Worm (Caenorhabditis elegans): ENCODE data around the gene C33H5.16.

Gene C33H5.16

DNA sequence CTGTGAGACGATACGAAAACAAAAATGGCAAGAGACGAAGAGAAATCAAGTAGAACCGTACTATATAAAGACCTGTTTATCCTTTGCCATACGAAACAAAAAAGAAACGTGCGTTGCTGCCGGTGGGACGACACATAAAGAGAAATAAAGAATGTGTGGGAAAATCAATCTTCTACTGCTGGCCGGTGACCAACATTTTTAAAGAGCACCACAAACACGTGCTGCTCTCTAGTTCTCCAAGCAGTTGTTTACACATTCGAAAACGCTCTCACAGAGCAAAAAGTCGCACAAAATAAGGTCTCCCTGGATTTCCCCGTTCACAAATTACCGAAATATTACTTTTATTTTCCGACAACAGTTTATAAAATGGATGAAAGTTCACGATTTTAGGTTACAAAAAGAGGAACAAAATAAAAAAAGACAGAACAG, 13.6 kb downstream of the C33H5.16 start, which contains the start of gene imp-3 (continued):
- TF ChIP-seq spr-3 (GFP tag; optimal IDR thresholded peaks at IDR 0.05): peak; percentile 11
- TF ChIP-seq vab-7 (GFP tag; IDR thresholded peaks at IDR 0.05): no peak
- TF ChIP-seq nhr-25 (tag; optimal IDR thresholded peaks at IDR 0.05; ENCODE audit: borderline replicate concordance, insufficient read depth): no peak
- peak; percentile 62 for TF ChIP-seq dve-1 (tag; optimal IDR thresholded peaks at IDR 0.05; ENCODE audit: insufficient read depth)
- peak; percentile 81 for TF ChIP-seq hlh-30 (tag; optimal IDR thresholded peaks at IDR 0.05; ENCODE audit: insufficient read depth)
- TF ChIP-seq snpc-1.2 (GFP tag; IDR thresholded peaks at IDR 0.05): peak; percentile 30; the same call in 1 of the 2 replicates
- TF ChIP-seq lin-13 (GFP tag; optimal IDR thresholded peaks at IDR 0.05): peak; percentile 2
- no peak for TF ChIP-seq fkh-10 (GFP tag; optimal IDR thresholded peaks at IDR 0.05)
- peak; percentile 30 to 83 for TF ChIP-seq lsy-2 (tag; optimal IDR thresholded peaks at IDR 0.05)
- no peak for TF ChIP-seq ceh-44 (GFP tag; IDR thresholded peaks at IDR 0.05)
- peak; percentile 77 for TF ChIP-seq mep-1 (tag; optimal IDR thresholded peaks at IDR 0.05)
- TF ChIP-seq lin-1 (GFP tag; IDR thresholded peaks at IDR 0.05): 0 out of 2 replicates have a peak, but pooled peaks have one; percentile 47
- peak; percentile 35 for TF ChIP-seq nhr-102 (tag; optimal IDR thresholded peaks at IDR 0.05)
- no peak for TF ChIP-seq saeg-2 (GFP tag; IDR thresholded peaks at IDR 0.05)
- TF ChIP-seq nhr-111 (GFP tag; optimal IDR thresholded peaks at IDR 0.05): peak; percentile 40
- TF ChIP-seq madf-5 (GFP tag; IDR thresholded peaks at IDR 0.05): peak in 1 of 2 experiments; percentile 76; a peak in 2 of 4 replicates
- peak; percentile 21 for TF ChIP-seq nhr-6 (tag; optimal IDR thresholded peaks at IDR 0.05)
- no peak for TF ChIP-seq ceh-32 (tag; optimal IDR thresholded peaks at IDR 0.05; ENCODE audit: poor library complexity)
- TF ChIP-seq mdl-1 (tag; optimal IDR thresholded peaks at IDR 0.05): peak; percentile 41 to 88
- TF ChIP-seq Y105C5A.15 (GFP tag; IDR thresholded peaks at IDR 0.05): peak; percentile 66; the same call in 1 of the 2 replicates

DNA sequence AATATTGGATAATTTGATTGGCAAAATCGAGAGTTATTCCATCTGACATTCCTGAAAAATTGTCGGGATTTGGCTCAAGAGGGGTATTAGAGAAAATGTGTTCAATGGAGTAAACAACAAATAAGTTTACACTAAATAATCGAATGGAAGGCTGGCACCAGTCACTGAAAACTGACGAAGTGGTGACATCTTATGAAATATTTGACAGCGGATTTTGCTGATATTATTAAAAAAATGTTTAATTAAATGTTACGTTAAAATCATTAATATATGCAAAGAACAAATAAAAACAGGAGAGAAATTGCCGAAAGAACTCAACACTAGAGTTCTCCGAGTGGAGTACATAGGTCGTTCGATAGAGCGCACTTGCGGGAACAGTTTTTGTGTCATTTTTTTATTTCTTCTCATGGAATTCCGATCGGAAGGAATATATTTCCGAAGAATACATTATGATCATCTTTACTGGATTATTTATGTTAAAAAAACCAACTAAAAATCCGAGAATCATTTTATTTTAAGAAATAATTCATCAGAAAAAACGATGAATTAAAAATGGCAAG, 17.6 kb downstream of the C33H5.16 start, which contains the start of gene tag-322:
Gene tag-322, minus strand, starts transcription at position 51 of the 560 bp plus-strand sequence.
- TF ChIP-seq unc-130 (GFP tag; optimal IDR thresholded peaks at IDR 0.05) (no peak), fos-1 (tag; optimal IDR thresholded peaks at IDR 0.05) (no peak), nhr-6 (tag; optimal IDR thresholded peaks at IDR 0.05) (peak; percentile 31), arid-1 (GFP tag; conservative IDR thresholded peaks at IDR 0.05) (0 out of 2 replicates have a peak, but pooled peaks have one; percentile 32), mes-2 (tag; optimal IDR thresholded peaks at IDR 0.05; ENCODE audit: poor library complexity, severe bottlenecking) (peak; percentile 84), nhr-77 (tag; optimal IDR thresholded peaks at IDR 0.05) (peak; percentile 42), unc-39 (tag; optimal IDR thresholded peaks at IDR 0.05) (no peak), daf-16 (GFP tag; optimal IDR thresholded peaks at IDR 0.05) (peak in 1 of 2 experiments; percentile 32), daf-16 (tag; optimal IDR thresholded peaks at IDR 0.05) (peak; percentile 45), sdz-12 (GFP tag; optimal IDR thresholded peaks at IDR 0.05) (no peak), hlh-30 (tag; optimal IDR thresholded peaks at IDR 0.05; ENCODE audit: insufficient read depth) (peak; percentile 54), dmd-6 (GFP tag; IDR thresholded peaks at IDR 0.05) (peak; percentile 25; the same call in 1 of the 2 replicates), nhr-42 (GFP tag; IDR thresholded peaks at IDR 0.05) (no peak), egl-43 (GFP tag; IDR thresholded peaks at IDR 0.05) (no peak), vab-7 (GFP tag; IDR thresholded peaks at IDR 0.05) (no peak), ama-1 (optimal IDR thresholded peaks at IDR 0.05) (peak; percentile 44), aha-1 (tag) (no peak), lin-13 (GFP tag; optimal IDR thresholded peaks at IDR 0.05) (peak; percentile 21), nhr-102 (tag; optimal IDR thresholded peaks at IDR 0.05) (peak; percentile 42), nhr-11 (tag; optimal IDR thresholded peaks at IDR 0.05) (no peak), T26A8.4 (GFP tag; IDR thresholded peaks at IDR 0.05) (no peak), dmd-9 (GFP tag; IDR thresholded peaks at IDR 0.05) (no peak), F37D6.2 (tag; optimal IDR thresholded peaks at IDR 0.05) (peak; percentile 16), zip-2 (tag; optimal IDR thresholded peaks at IDR 0.05) (no peak), gei-8 (GFP tag; optimal IDR thresholded peaks at IDR 0.05) (no peak), hif-1 (tag; optimal IDR thresholded peaks at IDR 0.05) (peak in 1 of 2 experiments; percentile 4), ztf-7 (tag; optimal IDR thresholded peaks at IDR 0.05) (peak; percentile 11), jun-1 (tag; optimal IDR thresholded peaks at IDR 0.05) (no peak), unc-62 (GFP tag; optimal IDR thresholded peaks at IDR 0.05 in 1 of 2) (no peak), unc-62 (tag; optimal IDR thresholded peaks at IDR 0.05) (no peak), nhr-76 (tag; optimal IDR thresholded peaks at IDR 0.05) (no peak), R02D3.7 (tag; optimal IDR thresholded peaks at IDR 0.05) (no peak), rbr-2 (tag; optimal IDR thresholded peaks at IDR 0.05) (peak; percentile 62), lsy-2 (tag; optimal IDR thresholded peaks at IDR 0.05) (peak; percentile 32 to 92)
